Worm (Caenorhabditis elegans) whole organism, mixed stage, embryonic: ENCODE results near the gene cnc-5.

Experiments
- M03D4.4 ChIP-seq: sonication (generic microtip); optimal IDR thresholded peaks from 2 replicates; lab custom pipeline; 2017; ENCODE audit warnings: mild to moderate bottlenecking, missing genetic modification characterization, missing compliant biosample characterization
- bed-3 ChIP-seq: fragments of 200-800 bp; sonication (Bioruptor generic); optimal IDR thresholded peaks from 3 replicates; lab custom pipeline; 2018; ENCODE audit warnings: mild to moderate bottlenecking, missing genetic modification characterization, moderate library complexity, missing compliant biosample characterization
- ceh-39 ChIP-seq: fragments of 150-350 bp; optimal IDR thresholded peaks from 2 replicates; lab custom pipeline; 2014; ENCODE audit warnings: missing biosample characterization, missing genetic modification characterization
- ceh-43 ChIP-seq: fragments of 200-800 bp; sonication (Bioruptor generic); optimal IDR thresholded peaks from 2 replicates; lab custom pipeline; 2018; ENCODE audit warnings: mild to moderate bottlenecking, missing genetic modification characterization, moderate library complexity, missing compliant biosample characterization
- ceh-83 ChIP-seq: fragments of 200-800 bp; sonication (Bioruptor generic); optimal IDR thresholded peaks from 2 replicates; lab custom pipeline; 2018; ENCODE audit warnings: mild to moderate bottlenecking, missing genetic modification characterization, missing compliant biosample characterization
- ces-1 ChIP-seq: fragments of 150-350 bp; optimal IDR thresholded peaks from 2 replicates; lab custom pipeline; 2014; ENCODE audit warnings: missing biosample characterization, missing genetic modification reagents, missing genetic modification characterization
- drap-1 ChIP-seq: fragments of 200-800 bp; sonication (Bioruptor generic); optimal IDR thresholded peaks from 3 replicates; lab custom pipeline; 2018; ENCODE audit warnings: mild to moderate bottlenecking, missing genetic modification characterization, missing compliant biosample characterization
- elt-1 ChIP-seq: sonication (generic microtip); optimal IDR thresholded peaks from 2 replicates; lab custom pipeline; 2017; ENCODE audit warnings: missing genetic modification characterization, mild to moderate bottlenecking, missing compliant biosample characterization, antibody characterized with exemption, moderate library complexity, borderline replicate concordance; ENCODE audit not compliant: insufficient read depth
- elt-3 ChIP-seq: fragments of 150-350 bp; optimal IDR thresholded peaks from 2 replicates; lab custom pipeline; 2014; ENCODE audit warnings: missing biosample characterization, missing genetic modification characterization
- flh-1 ChIP-seq: fragments of 200-800 bp; sonication (Bioruptor generic); optimal IDR thresholded peaks from 2 replicates; lab custom pipeline; 2018; ENCODE audit warnings: mild to moderate bottlenecking, missing genetic modification characterization, moderate library complexity, missing compliant biosample characterization
- hlh-1 ChIP-seq: fragments of 150-350 bp; optimal IDR thresholded peaks from 2 replicates; lab custom pipeline; 2014; ENCODE audit warnings: missing biosample characterization, missing genetic modification reagents, missing genetic modification characterization
- lin-13 ChIP-seq: fragments of 150-350 bp; optimal IDR thresholded peaks from 2 replicates; lab custom pipeline; 2014; ENCODE audit warnings: missing biosample characterization, missing genetic modification characterization
- lin-32 ChIP-seq: fragments of 200-800 bp; sonication (Bioruptor generic); optimal IDR thresholded peaks from 2 replicates; lab custom pipeline; 2018; ENCODE audit warnings: mild to moderate bottlenecking, missing genetic modification characterization, missing compliant biosample characterization
- lsy-2 ChIP-seq: fragments of 150-350 bp; optimal IDR thresholded peaks from 2 replicates; lab custom pipeline; 2014; ENCODE audit warnings: missing biosample characterization, missing genetic modification characterization
- mab-5 ChIP-seq: fragments of 150-350 bp; optimal IDR thresholded peaks from 2 replicates; lab custom pipeline; 2014; ENCODE audit warnings: missing biosample characterization, missing genetic modification characterization
- mep-1 ChIP-seq: fragments of 150-350 bp; optimal IDR thresholded peaks from 2 replicates; lab custom pipeline; 2017; ENCODE audit warnings: missing biosample characterization, missing genetic modification reagents, missing genetic modification characterization, inconsistent platforms
- mls-2 ChIP-seq: sonication (generic microtip); optimal IDR thresholded peaks from 2 replicates; lab custom pipeline; 2016; ENCODE audit warnings: mild to moderate bottlenecking, missing genetic modification characterization, moderate library complexity, missing compliant biosample characterization
- nhr-12 ChIP-seq: fragments of 150-350 bp; optimal IDR thresholded peaks from 2 replicates; lab custom pipeline; 2014; ENCODE audit warnings: missing biosample characterization, missing genetic modification characterization
- nhr-2 ChIP-seq: fragments of 150-350 bp; optimal IDR thresholded peaks from 2 replicates; lab custom pipeline; 2014; ENCODE audit warnings: missing biosample characterization, missing genetic modification characterization
- nhr-237 ChIP-seq: fragments of 150-350 bp; optimal IDR thresholded peaks from 2 replicates; lab custom pipeline; 2014; ENCODE audit warnings: missing biosample characterization, missing genetic modification characterization
- nhr-76 ChIP-seq: sonication (generic microtip); optimal IDR thresholded peaks from 2 replicates; lab custom pipeline; 2017; ENCODE audit warnings: missing biosample characterization, missing genetic modification characterization
- pha-4 ChIP-seq: fragments of 150-350 bp; optimal IDR thresholded peaks from 2 replicates; lab custom pipeline; 2018; ENCODE audit warnings: missing biosample characterization, missing genetic modification reagents, missing genetic modification characterization
- snpc-4 ChIP-seq: fragments of 150-350 bp; optimal IDR thresholded peaks from 2 replicates; lab custom pipeline; 2014; ENCODE audit warnings: missing biosample characterization, missing genetic modification characterization
- sptf-1 ChIP-seq: sonication (generic microtip); optimal IDR thresholded peaks from 2 replicates; lab custom pipeline; 2017; ENCODE audit warnings: mild to moderate bottlenecking, missing genetic modification characterization, moderate library complexity, missing compliant biosample characterization
- tbx-8 ChIP-seq: fragments of 200-800 bp; sonication (Bioruptor generic); optimal IDR thresholded peaks from 2 replicates; lab custom pipeline; 2018; ENCODE audit warnings: mild to moderate bottlenecking, missing genetic modification characterization, moderate library complexity, missing compliant biosample characterization
- unc-120 ChIP-seq: sonication (generic microtip); optimal IDR thresholded peaks from 2 replicates; lab custom pipeline; 2017; ENCODE audit warnings: missing genetic modification characterization, missing compliant biosample characterization; ENCODE audit not compliant: poor library complexity, severe bottlenecking
- unc-39 ChIP-seq: fragments of 150-350 bp; optimal IDR thresholded peaks from 2 replicates; lab custom pipeline; 2014; ENCODE audit warnings: missing biosample characterization, missing genetic modification characterization
- unc-62 ChIP-seq: fragments of 150-350 bp; optimal IDR thresholded peaks from 2 replicates; lab custom pipeline; 2014; ENCODE audit warnings: missing biosample characterization, missing genetic modification reagents, missing genetic modification characterization
- zip-8 ChIP-seq: fragments of 150-350 bp; optimal IDR thresholded peaks from 2 replicates; lab custom pipeline; 2014; ENCODE audit warnings: missing biosample characterization, missing genetic modification characterization
- ztf-11 ChIP-seq: fragments of 150-350 bp; optimal IDR thresholded peaks from 2 replicates; lab custom pipeline; 2014; ENCODE audit warnings: missing biosample characterization, missing genetic modification characterization

Gene cnc-5

DNA sequence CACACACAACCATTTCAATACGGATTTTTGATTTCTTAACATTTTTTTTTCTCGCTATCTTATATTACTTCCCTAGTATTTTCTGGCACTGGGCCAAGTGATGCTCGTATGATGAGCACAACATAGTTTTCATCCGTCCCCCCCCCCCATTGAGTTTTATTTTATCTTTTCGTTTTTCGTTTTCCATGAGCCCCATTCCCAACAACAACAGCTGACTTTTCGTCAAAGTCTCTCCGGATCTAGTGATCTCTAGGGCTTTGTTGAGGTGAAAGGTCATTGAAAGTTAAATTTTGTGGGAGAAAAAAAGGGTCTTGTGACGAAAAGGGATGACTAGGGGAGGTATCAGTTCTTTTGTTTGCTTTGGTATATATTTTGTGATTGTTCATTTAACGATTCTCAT is 35.7 kb downstream of the cnc-5 start:
- TF ChIP-seq hlh-1 (tag; lab: Kevin White, UChicago), result peak; percentile 69
- TF ChIP-seq lsy-2, result no peak
- no peak for TF ChIP-seq ces-1 (GFP tag; lab: Kevin White, UChicago)

ce11 chrV:1481742-1482141 is 36.6 kb downstream of the cnc-5 start, which contains the start of gene C38C3.4:
TSS of gene C38C3.4 (plus strand) at chrV:1482042.
- TF ChIP-seq drap-1, result no peak
- TF ChIP-seq mep-1 (tag; lab: Kevin White, UChicago), result no peak
- no peak for TF ChIP-seq flh-1 (GFP tag; lab: Kevin White, UChicago)
- TF ChIP-seq ztf-11, result no peak
- no peak for TF ChIP-seq elt-1 (tag; lab: Kevin White, UChicago)
- no peak for TF ChIP-seq ceh-43 (GFP tag; lab: Kevin White, UChicago)
- TF ChIP-seq ceh-83 (GFP tag; lab: Kevin White, UChicago), result no peak
- TF ChIP-seq M03D4.4 (tag; lab: Kevin White, UChicago), result no peak
- TF ChIP-seq nhr-76 (tag; lab: Kevin White, UChicago), result no peak
- TF ChIP-seq zip-8, result no peak
- TF ChIP-seq lin-13, result no peak
- no peak for TF ChIP-seq hlh-1 (tag; lab: Kevin White, UChicago)
- TF ChIP-seq sptf-1 (tag; lab: Kevin White, UChicago), result no peak
- no peak for TF ChIP-seq pha-4 (tag; lab: Kevin White, UChicago)
- TF ChIP-seq, all 35 proteins: peak for 0

DNA sequence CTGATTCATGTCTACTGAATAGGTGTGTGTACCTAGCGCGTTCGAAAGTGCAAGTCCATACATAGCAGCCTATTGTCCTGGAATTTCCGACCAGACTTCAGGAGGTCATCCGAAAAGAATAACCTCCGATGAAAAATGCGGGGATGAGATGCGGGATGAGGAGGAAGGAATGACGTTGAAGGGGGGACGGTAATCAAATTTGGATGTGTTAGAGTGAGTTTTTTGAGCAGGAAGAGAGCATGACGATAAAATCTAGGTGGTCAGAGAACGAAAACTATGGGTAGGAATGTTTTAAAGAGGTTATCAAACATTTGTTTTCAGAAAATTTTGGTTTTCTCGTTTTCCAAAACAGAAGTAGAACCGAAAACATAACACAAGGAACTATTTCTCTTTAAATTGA is 40.9 kb downstream of the cnc-5 start:
- TF ChIP-seq ceh-83 (GFP tag; lab: Kevin White, UChicago) (no peak), unc-39 (no peak), pha-4 (tag; lab: Kevin White, UChicago) (no peak), sptf-1 (tag; lab: Kevin White, UChicago) (no peak), flh-1 (GFP tag; lab: Kevin White, UChicago) (no peak), lin-32 (GFP tag; lab: Kevin White, UChicago) (no peak), ceh-39 (tag; lab: Kevin White, UChicago) (no peak), mls-2 (no peak), unc-120 (tag; lab: Kevin White, UChicago) (no peak), zip-8 (no peak), elt-1 (tag; lab: Kevin White, UChicago) (no peak), ztf-11 (no peak), nhr-76 (tag; lab: Kevin White, UChicago) (no peak), elt-3 (tag; lab: Kevin White, UChicago) (no peak), bed-3 (GFP tag; lab: Kevin White, UChicago) (no peak), nhr-2 (tag; lab: Kevin White, UChicago) (no peak), lsy-2 (no peak), unc-62 (GFP tag; lab: Kevin White, UChicago) (no peak), lin-13 (no peak)
- TF ChIP-seq, all 35 proteins: peak for 0

- TF ChIP-seq mep-1 (tag; lab: Kevin White, UChicago), result no peak
- TF ChIP-seq mab-5 (tag; lab: Kevin White, UChicago), result no peak
- no peak for TF ChIP-seq nhr-2 (tag; lab: Kevin White, UChicago)
- TF ChIP-seq nhr-237 (tag; lab: Kevin White, UChicago), result no peak
- no peak for TF ChIP-seq ztf-11
- TF ChIP-seq nhr-12, result no peak
- no peak for TF ChIP-seq snpc-4 (tag; lab: Kevin White, UChicago)
- TF ChIP-seq flh-1 (GFP tag; lab: Kevin White, UChicago), result no peak
- TF ChIP-seq elt-1 (tag; lab: Kevin White, UChicago), result no peak
- TF ChIP-seq tbx-8 (GFP tag; lab: Kevin White, UChicago), result no peak
- TF ChIP-seq lin-32 (GFP tag; lab: Kevin White, UChicago), result no peak
- no peak for TF ChIP-seq lin-13
- no peak for TF ChIP-seq nhr-76 (tag; lab: Kevin White, UChicago)
- no peak for TF ChIP-seq bed-3 (GFP tag; lab: Kevin White, UChicago)
- TF ChIP-seq sptf-1 (tag; lab: Kevin White, UChicago), result no peak
- TF ChIP-seq ces-1 (GFP tag; lab: Kevin White, UChicago), result no peak
- no peak for TF ChIP-seq mls-2
- TF ChIP-seq unc-120 (tag; lab: Kevin White, UChicago), result no peak
- no peak for TF ChIP-seq ceh-83 (GFP tag; lab: Kevin White, UChicago)
- TF ChIP-seq lsy-2, result no peak
- TF ChIP-seq, all 35 proteins: peak for 0
These were observed 42.1 kb downstream of the cnc-5 start for ce11 chrV:1487262-1487661.

ce11 chrV:1488642-1489041 is 43.5 kb downstream of the cnc-5 start:
- TF ChIP-seq unc-39 (no peak), unc-62 (GFP tag; lab: Kevin White, UChicago) (no peak), ceh-39 (tag; lab: Kevin White, UChicago) (no peak), lsy-2 (no peak), elt-3 (tag; lab: Kevin White, UChicago) (no peak), zip-8 (no peak), ceh-43 (GFP tag; lab: Kevin White, UChicago) (no peak)
- TF ChIP-seq, all 35 proteins: peak for 0
